Worm (Caenorhabditis elegans): ENCODE results near the gene gex-3.

The gex-3 gene

DNA sequence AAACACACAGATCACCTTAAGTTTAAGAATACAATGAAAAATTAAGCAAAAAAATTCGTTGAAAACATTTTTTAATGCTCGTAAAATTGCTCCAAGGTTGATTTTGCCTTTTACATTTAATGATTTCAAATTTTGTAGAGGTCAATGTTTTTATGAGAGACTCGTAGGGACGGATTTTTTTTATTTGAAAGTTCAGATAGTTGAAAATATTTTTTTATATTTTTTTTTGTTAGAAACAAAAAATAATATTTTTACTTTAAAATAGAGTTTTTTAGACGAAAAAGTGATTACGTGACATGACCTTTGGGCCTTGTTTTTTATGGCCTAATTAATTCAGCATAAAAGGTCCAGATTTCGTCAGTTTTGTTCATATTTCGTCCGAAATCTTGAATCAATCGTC is 50.5 kb downstream of the gex-3 start, which contains the start of gene smz-1:
smz-1 (plus strand) TSS at position 301 of the 400 bp plus-strand sequence.
- TF ChIP-seq nhr-129 (tag; optimal IDR thresholded peaks at IDR 0.05) (no peak), Y55F3AM.14 (GFP tag; optimal IDR thresholded peaks at IDR 0.05) (no peak), dmd-4 (tag; optimal IDR thresholded peaks at IDR 0.05) (no peak), alr-1 (tag; optimal IDR thresholded peaks at IDR 0.05) (no peak), sma-9 (GFP tag; optimal IDR thresholded peaks at IDR 0.05) (no peak), sma-9 (tag; optimal IDR thresholded peaks at IDR 0.05) (no peak)

DNA sequence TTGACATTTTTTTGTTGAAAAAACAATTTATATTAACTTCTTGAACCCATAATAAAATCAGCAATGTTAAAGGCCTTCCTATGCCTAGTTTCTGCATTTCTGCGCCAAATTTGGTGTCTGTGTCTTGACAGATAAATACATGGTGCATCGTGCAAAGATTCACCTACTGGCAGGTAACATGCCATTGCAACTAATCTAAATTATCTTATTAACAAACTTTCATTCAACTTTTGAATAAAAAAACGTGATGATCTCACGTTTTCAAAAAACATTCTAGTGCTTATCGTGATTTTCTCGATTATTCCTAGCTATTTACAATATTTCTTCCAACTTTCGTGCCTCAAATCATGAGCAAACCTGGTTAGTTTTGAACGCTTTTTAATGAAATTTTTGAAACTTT is 52.4 kb downstream of the gex-3 start, which contains the start of gene C25G4.7:
C25G4.7 (plus strand) TSS at position 301 of the 400 bp plus-strand sequence.
- no peak for TF ChIP-seq unc-55 (GFP tag; optimal IDR thresholded peaks at IDR 0.05)
- no peak for TF ChIP-seq F13H6.1 (tag; optimal IDR thresholded peaks at IDR 0.05)
- no peak for TF ChIP-seq nhr-23 (tag; optimal IDR thresholded peaks at IDR 0.05)

Data from whole organism, L2 larva.